Worm (Caenorhabditis elegans) whole organism, young adult: Measurements from ENCODE around the gene F26F2.11.

ENCODE experiments used
- B0261.1 ChIP-seq: sonication (generic microtip); optimal IDR thresholded peaks from 2 replicates; lab custom pipeline; 2016; ENCODE audit warnings: mild to moderate bottlenecking, missing genetic modification characterization, moderate library complexity, missing compliant biosample characterization
- C06A6.2 ChIP-seq: fragments of 200-800 bp; sonication (Bioruptor generic); conservative IDR thresholded peaks from 2 replicates; pipeline ENCODE4 v1.3.6; 2022; ENCODE audit warnings: missing genetic modification characterization, missing compliant biosample characterization
- F23B12.7 ChIP-seq: sonication (generic microtip); optimal IDR thresholded peaks from 2 replicates; lab custom pipeline; 2017; ENCODE audit warnings: missing genetic modification characterization, mild to moderate bottlenecking, missing compliant biosample characterization, antibody characterized with exemption, moderate library complexity; ENCODE audit not compliant: insufficient read depth
- F33H1.4 ChIP-seq: fragments of 200-800 bp; sonication (Bioruptor generic); IDR thresholded peaks from 2 replicates; pipeline ENCODE4 v1.3.6; 2022; ENCODE audit warnings: missing genetic modification reagents, missing genetic modification characterization, missing compliant biosample characterization
- F52B5.7 ChIP-seq: sonication (generic microtip); optimal IDR thresholded peaks from 2 replicates; lab custom pipeline; 2016; ENCODE audit warnings: mild to moderate bottlenecking, missing genetic modification characterization, missing compliant biosample characterization
- F55B11.4 ChIP-seq: sonication (generic microtip); optimal IDR thresholded peaks from 2 replicates; lab custom pipeline; 2016; ENCODE audit warnings: missing compliant biosample characterization, missing genetic modification characterization, borderline replicate concordance; ENCODE audit not compliant: insufficient read depth
- F57A8.1 ChIP-seq: fragments of 200-800 bp; sonication (Bioruptor generic); optimal IDR thresholded peaks from 2 replicates; lab custom pipeline; 2018; ENCODE audit warnings: mild to moderate bottlenecking, missing genetic modification characterization, moderate library complexity, missing compliant biosample characterization
- K11D2.4 ChIP-seq: fragments of 200-800 bp; sonication (Bioruptor generic); IDR thresholded peaks from 2 replicates; pipeline ENCODE4 v1.3.6; 2022; ENCODE audit warnings: missing genetic modification reagents, missing genetic modification characterization, missing compliant biosample characterization
- K12H6.12 ChIP-seq: fragments of 200-800 bp; sonication (Bioruptor generic); optimal IDR thresholded peaks from 2 replicates; lab custom pipeline; 2018; ENCODE audit warnings: mild to moderate bottlenecking, missing genetic modification characterization, missing compliant biosample characterization
- Y56A3A.18 ChIP-seq: fragments of 200-800 bp; sonication (Bioruptor generic); IDR thresholded peaks from 2 replicates; pipeline ENCODE4 v1.3.6; 2022; ENCODE audit warnings: missing genetic modification reagents, missing genetic modification characterization, missing compliant biosample characterization
- ZK185.1 ChIP-seq: sonication (generic microtip); optimal IDR thresholded peaks from 2 replicates; lab custom pipeline; 2016; ENCODE audit warnings: mild to moderate bottlenecking, missing genetic modification characterization, missing compliant biosample characterization; ENCODE audit not compliant: poor library complexity, severe bottlenecking
- akir-1 ChIP-seq: fragments of 200-800 bp; sonication (Bioruptor generic); optimal IDR thresholded peaks from 2 replicates; lab custom pipeline; 2018; ENCODE audit warnings: mild to moderate bottlenecking, missing genetic modification characterization, moderate library complexity, missing compliant biosample characterization
- aptf-2 ChIP-seq: fragments of 200-800 bp; sonication (Bioruptor generic); conservative IDR thresholded peaks from 2 replicates; pipeline ENCODE4 v1.3.6; 2022; ENCODE audit warnings: missing genetic modification reagents, missing genetic modification characterization, missing compliant biosample characterization
- bed-1 ChIP-seq: fragments of 200-800 bp; sonication (Bioruptor generic); IDR thresholded peaks from 2 replicates; pipeline ENCODE4 v1.3.6; 2022; ENCODE audit warnings: missing genetic modification reagents, missing genetic modification characterization, missing compliant biosample characterization
- bed-2 ChIP-seq: fragments of 200-800 bp; sonication (Bioruptor generic); IDR thresholded peaks from 2 replicates; pipeline ENCODE4 v1.3.6; 2022; ENCODE audit warnings: missing genetic modification reagents, missing genetic modification characterization, missing compliant biosample characterization
- cebp-1 ChIP-seq, 2 experiments: fragments of 200-800 bp in 1 of 2; sonication (Bioruptor generic) in 1 of 2; sonication (generic microtip) in 1 of 2; IDR thresholded peaks in 1 of 2; optimal IDR thresholded peaks in 1 of 2; 2 replicates each; pipeline versions ENCODE4 v1.3.6 to Lab custom; 2017 to 2022; ENCODE audit warnings: missing compliant biosample characterization in 2 of 2, missing genetic modification characterization in 2 of 2, mild to moderate bottlenecking in 1 of 2, missing genetic modification reagents in 1 of 2, moderate library complexity in 1 of 2
- ceh-100 ChIP-seq: fragments of 200-800 bp; sonication (Bioruptor generic); IDR thresholded peaks from 2 replicates; pipeline ENCODE4 v1.3.6; 2022; ENCODE audit warnings: missing genetic modification reagents, missing genetic modification characterization, missing compliant biosample characterization
- ceh-27 ChIP-seq: fragments of 200-800 bp; sonication (Bioruptor generic); optimal IDR thresholded peaks from 2 replicates; lab custom pipeline; 2018; ENCODE audit warnings: mild to moderate bottlenecking, missing genetic modification characterization, moderate library complexity, missing compliant biosample characterization
- ceh-79 ChIP-seq: sonication (generic microtip); optimal IDR thresholded peaks from 2 replicates; lab custom pipeline; 2017; ENCODE audit warnings: mild to moderate bottlenecking, missing genetic modification characterization, missing compliant biosample characterization
- ceh-91 ChIP-seq: fragments of 200-800 bp; sonication (Bioruptor generic); IDR thresholded peaks from 2 replicates; pipeline ENCODE4 v1.3.6; 2022; ENCODE audit warnings: missing genetic modification reagents, missing genetic modification characterization, missing compliant biosample characterization
- chd-7 ChIP-seq: sonication (generic microtip); optimal IDR thresholded peaks from 2 replicates; lab custom pipeline; 2016; ENCODE audit warnings: mild to moderate bottlenecking, missing genetic modification characterization, moderate library complexity, missing compliant biosample characterization
- dox-1 ChIP-seq: fragments of 200-800 bp; sonication (Bioruptor generic); IDR thresholded peaks from 2 replicates; pipeline ENCODE4 v1.3.6; 2022; ENCODE audit warnings: missing genetic modification reagents, missing genetic modification characterization, missing compliant biosample characterization
- efl-1 ChIP-seq: fragments of 150-350 bp; optimal IDR thresholded peaks from 2 replicates; lab custom pipeline; 2014; ENCODE audit warnings: missing biosample characterization, missing genetic modification reagents, missing genetic modification characterization
- hrde-1 ChIP-seq: sonication (generic microtip); optimal IDR thresholded peaks from 2 replicates; lab custom pipeline; 2016; ENCODE audit warnings: missing genetic modification characterization, mild to moderate bottlenecking, missing compliant biosample characterization, moderate library complexity, missing genotype, missing genetic modification reagents, borderline replicate concordance
- lin-54 ChIP-seq: fragments of 200-800 bp; sonication (Bioruptor generic); optimal IDR thresholded peaks from 2 replicates; lab custom pipeline; 2018; ENCODE audit warnings: mild to moderate bottlenecking, missing genetic modification characterization, missing compliant biosample characterization
- lir-1 ChIP-seq: fragments of 200-800 bp; sonication (Bioruptor generic); conservative IDR thresholded peaks from 2 replicates; pipeline ENCODE4 v1.3.6; 2022; ENCODE audit warnings: missing genetic modification reagents, missing genetic modification characterization, missing compliant biosample characterization
- lsl-1 ChIP-seq: fragments of 200-800 bp; sonication (Bioruptor generic); optimal IDR thresholded peaks from 2 replicates; lab custom pipeline; 2018; ENCODE audit warnings: mild to moderate bottlenecking, missing genetic modification characterization, moderate library complexity, missing compliant biosample characterization
- madf-3 ChIP-seq: fragments of 200-800 bp; sonication (Bioruptor generic); IDR thresholded peaks from 2 replicates; pipeline ENCODE4 v1.3.6; 2022; ENCODE audit warnings: missing genetic modification reagents, missing genetic modification characterization, missing compliant biosample characterization
- madf-8 ChIP-seq: fragments of 200-800 bp; sonication (Bioruptor generic); conservative IDR thresholded peaks from 2 replicates; pipeline ENCODE4 v1.3.6; 2022; ENCODE audit warnings: missing genetic modification reagents, missing genetic modification characterization, missing compliant biosample characterization
- mcd-1 ChIP-seq: fragments of 200-800 bp; sonication (Bioruptor generic); IDR thresholded peaks from 2 replicates; pipeline ENCODE4 v1.3.6; 2022; ENCODE audit warnings: missing genetic modification reagents, missing genetic modification characterization, missing compliant biosample characterization
- nfya-1 ChIP-seq: sonication (generic microtip); optimal IDR thresholded peaks from 2 replicates; lab custom pipeline; 2017; ENCODE audit warnings: antibody characterized with exemption, missing compliant biosample characterization, missing genetic modification characterization, borderline replicate concordance; ENCODE audit not compliant: insufficient read depth
- nhr-179 ChIP-seq: sonication (generic microtip); optimal IDR thresholded peaks from 2 replicates; lab custom pipeline; 2016; ENCODE audit warnings: mild to moderate bottlenecking, missing genetic modification characterization, missing compliant biosample characterization
- nhr-80 ChIP-seq: sonication (generic microtip); optimal IDR thresholded peaks from 2 replicates; lab custom pipeline; 2016; ENCODE audit warnings: missing genetic modification characterization, missing compliant biosample characterization
- nhr-90 ChIP-seq: sonication (generic microtip); optimal IDR thresholded peaks from 2 replicates; lab custom pipeline; 2016; ENCODE audit warnings: missing genotype, mild to moderate bottlenecking, missing genetic modification characterization, missing compliant biosample characterization
- snpc-1.1 ChIP-seq: sonication (generic microtip); optimal IDR thresholded peaks from 2 replicates; lab custom pipeline; 2017; ENCODE audit warnings: missing genetic modification characterization, mild to moderate bottlenecking, missing compliant biosample characterization, antibody characterized with exemption, moderate library complexity, missing genotype, missing genetic modification reagents; ENCODE audit not compliant: insufficient read depth
- snpc-3.4 ChIP-seq: sonication (generic microtip); optimal IDR thresholded peaks from 2 replicates; lab custom pipeline; 2017; ENCODE audit warnings: missing genetic modification characterization, mild to moderate bottlenecking, missing compliant biosample characterization, antibody characterized with exemption, moderate library complexity, missing genotype, missing genetic modification reagents
- tlf-1 ChIP-seq: fragments of 200-800 bp; sonication (Bioruptor generic); optimal IDR thresholded peaks from 2 replicates; lab custom pipeline; 2018; ENCODE audit warnings: mild to moderate bottlenecking, missing genetic modification characterization, missing compliant biosample characterization
- unc-62 ChIP-seq: fragments of 150-350 bp; optimal IDR thresholded peaks from 2 replicates; lab custom pipeline; 2014; ENCODE audit warnings: missing biosample characterization, missing genetic modification reagents, missing genetic modification characterization
- zfh-2 ChIP-seq: fragments of 200-800 bp; sonication (Bioruptor generic); conservative IDR thresholded peaks from 2 replicates; pipeline ENCODE4 v1.3.6; 2022; ENCODE audit warnings: missing genetic modification reagents, missing genetic modification characterization, missing compliant biosample characterization
- ztf-22 ChIP-seq: fragments of 200-800 bp; sonication (Bioruptor generic); optimal IDR thresholded peaks from 2 replicates; lab custom pipeline; 2018; ENCODE audit warnings: mild to moderate bottlenecking, missing genetic modification characterization, moderate library complexity, missing compliant biosample characterization
- ztf-25 ChIP-seq: fragments of 200-800 bp; sonication (Bioruptor generic); IDR thresholded peaks from 2 replicates; pipeline ENCODE4 v1.3.6; 2022; ENCODE audit warnings: missing genetic modification reagents, missing genetic modification characterization, missing compliant biosample characterization
- ztf-6 ChIP-seq: fragments of 200-800 bp; sonication (Bioruptor generic); IDR thresholded peaks from 2 replicates; pipeline ENCODE4 v1.3.6; 2022; ENCODE audit warnings: missing genetic modification reagents, missing genetic modification characterization, missing compliant biosample characterization

F26F2.11 gene

DNA sequence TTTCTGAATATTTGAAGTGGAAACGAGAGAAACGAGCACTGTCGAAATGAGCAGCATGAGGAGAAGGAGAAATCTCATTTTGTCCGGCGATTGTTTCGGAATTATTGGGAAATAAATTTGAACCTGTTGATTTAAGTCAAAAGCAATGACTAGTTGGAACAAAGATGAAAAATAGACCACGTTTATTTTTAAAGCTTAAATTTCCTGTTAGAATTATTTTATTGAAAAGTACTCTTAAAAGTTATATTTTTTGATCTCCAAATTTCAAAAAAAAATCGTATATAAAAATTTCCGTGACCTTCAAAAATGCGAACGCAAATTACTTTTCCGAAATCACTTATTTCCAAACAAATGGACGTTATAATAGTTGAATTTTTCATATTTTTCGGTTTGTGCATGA lies at the start of gene F26F2.11:
F26F2.11 (minus strand) TSS at position 101 of the 400 bp plus-strand sequence.
- TF ChIP-seq F33H1.4 (GFP tag; lab: Robert Waterston, UW) (no peak), ztf-22 (GFP tag; lab: Kevin White, UChicago) (no peak), dox-1 (GFP tag; lab: Robert Waterston, UW) (no peak), snpc-1.1 (tag; lab: Kevin White, UChicago) (no peak), unc-62 (no peak), nhr-80 (tag; lab: Kevin White, UChicago) (no peak), ztf-6 (GFP tag; lab: Robert Waterston, UW) (no peak), lsl-1 (GFP tag; lab: Kevin White, UChicago) (no peak), F57A8.1 (GFP tag; lab: Kevin White, UChicago) (no peak), akir-1 (GFP tag; lab: Kevin White, UChicago) (no peak), mcd-1 (no peak), F23B12.7 (no peak)

DNA sequence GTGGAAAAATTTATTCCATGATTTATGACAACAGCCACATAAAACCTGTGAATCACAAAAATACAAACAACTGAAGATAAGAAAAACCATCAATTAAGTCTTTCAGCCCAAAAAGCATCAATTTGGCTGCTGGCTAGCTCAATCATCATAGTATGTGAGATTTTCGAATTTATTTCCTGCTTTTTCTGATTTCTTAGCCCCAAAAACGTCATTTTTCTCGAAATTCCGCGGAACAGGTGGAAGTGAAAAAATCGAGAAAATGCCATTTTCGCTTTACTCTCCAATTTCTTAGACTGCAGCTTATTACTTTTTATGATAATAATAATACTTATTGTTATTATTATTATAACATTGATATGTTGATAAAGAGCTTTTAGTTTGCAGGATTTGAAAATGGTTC lies 46.3 kb upstream of the F26F2.11 start, which contains the start of gene srxa-15:
srxa-15 (plus strand) TSS at position 301 of the 400 bp plus-strand sequence.
- no peak for TF ChIP-seq ztf-25
- TF ChIP-seq F52B5.7 (tag; lab: Kevin White, UChicago): no peak
- no peak for TF ChIP-seq bed-2 (GFP tag; lab: Robert Waterston, UW)
- no peak for TF ChIP-seq K12H6.12
- no peak for TF ChIP-seq nhr-90 (tag; lab: Kevin White, UChicago)
- no peak for TF ChIP-seq lir-1
- no peak for TF ChIP-seq ceh-91 (GFP tag; lab: Robert Waterston, UW)
- no peak for TF ChIP-seq nhr-179 (tag; lab: Kevin White, UChicago)
- no peak for TF ChIP-seq lin-54 (GFP tag; lab: Kevin White, UChicago)
- TF ChIP-seq efl-1 (GFP tag; lab: Kevin White, UChicago): no peak
- no peak for TF ChIP-seq madf-8
- no peak for TF ChIP-seq C06A6.2
- no peak for TF ChIP-seq F55B11.4
- no peak for TF ChIP-seq cebp-1 (GFP tag; IDR thresholded peaks at IDR 0.05; lab: Robert Waterston, UW)
- no peak for TF ChIP-seq cebp-1 (tag; optimal IDR thresholded peaks at IDR 0.05; lab: Kevin White, UChicago)

ce11 chrV:20639294-20639693 lies 43.7 kb upstream of the F26F2.11 start, which contains the start of gene srxa-14:
Gene srxa-14 (plus strand): TSS chrV:20639594.
- TF ChIP-seq ceh-100 (GFP tag; lab: Robert Waterston, UW) (no peak), nfya-1 (tag; lab: Kevin White, UChicago) (no peak), ceh-79 (tag; lab: Kevin White, UChicago) (no peak), ZK185.1 (no peak)

- TF ChIP-seq ZK185.1: no peak
- no peak for TF ChIP-seq B0261.1 (tag; lab: Kevin White, UChicago)
Observed at ce11 chrV:20638344-20638743, 42.8 kb upstream of the F26F2.11 start, which contains the start of gene Y44A6B.3. Gene Y44A6B.3 (minus strand): TSS chrV:20638444.

- TF ChIP-seq snpc-3.4 (tag; lab: Kevin White, UChicago) (no peak), hrde-1 (no peak), ceh-27 (GFP tag; lab: Kevin White, UChicago) (no peak), tlf-1 (no peak), madf-3 (GFP tag; lab: Robert Waterston, UW) (no peak), bed-1 (GFP tag; lab: Robert Waterston, UW) (no peak), Y56A3A.18 (GFP tag; lab: Robert Waterston, UW) (no peak), efl-1 (GFP tag; lab: Kevin White, UChicago) (no peak), chd-7 (no peak), ZK185.1 (no peak), cebp-1 (GFP tag; IDR thresholded peaks at IDR 0.05; lab: Robert Waterston, UW) (no peak), cebp-1 (tag; optimal IDR thresholded peaks at IDR 0.05; lab: Kevin White, UChicago) (no peak), aptf-2 (no peak), K11D2.4 (no peak), zfh-2 (GFP tag; lab: Robert Waterston, UW) (no peak)
Observed at ce11 chrV:20636855-20637254, 41.3 kb upstream of the F26F2.11 start, which contains the start of gene ttr-13. Gene ttr-13 (minus strand): TSS chrV:20636955.
